Worm (Caenorhabditis elegans): ENCODE data around the gene csr-1.

- TF ChIP-seq snpc-4 (tag; optimal IDR thresholded peaks at IDR 0.05) (no peak), elt-3 (tag; optimal IDR thresholded peaks at IDR 0.05) (no peak)
Observed at ce11 chrIV:8006161-8006560, 49.1 kb downstream of the csr-1 start.

Data from whole organism, mixed stage, embryonic.